Worm (Caenorhabditis elegans): Measurements from ENCODE around the gene C07A12.2.

DNA sequence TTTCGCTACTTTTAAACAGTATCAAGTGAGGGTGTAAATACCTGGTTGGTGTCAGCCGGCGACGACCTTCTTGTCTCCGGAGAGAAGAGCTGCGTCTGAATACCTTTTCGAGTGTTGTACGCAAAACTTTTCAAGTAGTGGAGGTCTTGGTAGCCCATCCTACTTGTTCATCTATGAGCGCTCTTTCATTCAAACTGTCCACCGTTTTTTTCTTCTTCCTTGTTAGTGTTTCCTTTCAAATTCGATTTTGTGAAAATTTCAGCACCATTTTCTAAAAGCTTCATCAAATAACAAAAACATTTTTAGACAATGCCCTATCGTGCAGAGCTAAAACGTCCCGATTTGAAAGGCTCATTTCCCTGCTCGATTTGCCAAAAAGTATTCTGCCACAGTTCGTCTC, 9.7 kb downstream of the C07A12.2 start, which contains the start of gene ham-2:
- no peak for TF ChIP-seq aha-1 (tag; optimal IDR thresholded peaks at IDR 0.05)
- TF ChIP-seq fkh-8 (tag; optimal IDR thresholded peaks at IDR 0.05), result no peak
- no peak for TF ChIP-seq lin-39 (tag; optimal IDR thresholded peaks at IDR 0.05)
- TF ChIP-seq pqm-1 (tag; optimal IDR thresholded peaks at IDR 0.05), result no peak
- no peak for TF ChIP-seq mep-1 (tag; optimal IDR thresholded peaks at IDR 0.05)
- TF ChIP-seq lsy-2 (tag; optimal IDR thresholded peaks at IDR 0.05), result no peak
- no peak for TF ChIP-seq fos-1 (tag; optimal IDR thresholded peaks at IDR 0.05)
- no peak for TF ChIP-seq nhr-237 (tag; optimal IDR thresholded peaks at IDR 0.05)
- no peak for TF ChIP-seq ama-1 (optimal IDR thresholded peaks at IDR 0.05)
- no peak for TF ChIP-seq dpl-1 (GFP tag; optimal IDR thresholded peaks at IDR 0.05)
- no peak for TF ChIP-seq elt-3 (tag; optimal IDR thresholded peaks at IDR 0.05)
